Worm (Caenorhabditis elegans): ENCODE data around the gene Y59H11AR.4.

- TF ChIP-seq nhr-28 (tag; optimal IDR thresholded peaks at IDR 0.05), result no peak
- no peak for TF ChIP-seq ztf-11 (tag; optimal IDR thresholded peaks at IDR 0.05)
- TF ChIP-seq ama-1 (optimal IDR thresholded peaks at IDR 0.05), result no peak
- TF ChIP-seq ZK546.5 (tag; optimal IDR thresholded peaks at IDR 0.05), result no peak
- no peak for TF ChIP-seq jun-1 (tag; optimal IDR thresholded peaks at IDR 0.05)
- TF ChIP-seq daf-12 (tag; optimal IDR thresholded peaks at IDR 0.05), result no peak
- no peak for TF ChIP-seq lin-15B (tag; optimal IDR thresholded peaks at IDR 0.05)
- no peak for TF ChIP-seq nhr-76 (tag; optimal IDR thresholded peaks at IDR 0.05)
- no peak for TF ChIP-seq unc-39 (tag; optimal IDR thresholded peaks at IDR 0.05)
- no peak for TF ChIP-seq hmg-11 (tag; optimal IDR thresholded peaks at IDR 0.05)
- TF ChIP-seq nhr-77 (tag; optimal IDR thresholded peaks at IDR 0.05), result no peak
- no peak for TF ChIP-seq nhr-12 (tag; optimal IDR thresholded peaks at IDR 0.05)
Measured at ce11 chrIV:8587605-8588004, 13.0 kb downstream of the Y59H11AR.4 start.
